Worm (Caenorhabditis elegans) whole organism, mixed stage, embryonic: Measurements from ENCODE around the gene srz-91.

ENCODE experiments used
- M03D4.4 ChIP-seq: sonication (generic microtip); optimal IDR thresholded peaks from 2 replicates; lab custom pipeline; 2017; ENCODE audit warnings: mild to moderate bottlenecking, missing genetic modification characterization, missing compliant biosample characterization
- bed-3 ChIP-seq: fragments of 200-800 bp; sonication (Bioruptor generic); optimal IDR thresholded peaks from 3 replicates; lab custom pipeline; 2018; ENCODE audit warnings: mild to moderate bottlenecking, missing genetic modification characterization, moderate library complexity, missing compliant biosample characterization
- blmp-1 ChIP-seq: fragments of 150-350 bp; optimal IDR thresholded peaks from 2 replicates; lab custom pipeline; 2014; ENCODE audit warnings: missing biosample characterization, missing genetic modification characterization
- ceh-39 ChIP-seq: fragments of 150-350 bp; optimal IDR thresholded peaks from 2 replicates; lab custom pipeline; 2014; ENCODE audit warnings: missing biosample characterization, missing genetic modification characterization
- ceh-43 ChIP-seq: fragments of 200-800 bp; sonication (Bioruptor generic); optimal IDR thresholded peaks from 2 replicates; lab custom pipeline; 2018; ENCODE audit warnings: mild to moderate bottlenecking, missing genetic modification characterization, moderate library complexity, missing compliant biosample characterization
- ceh-83 ChIP-seq: fragments of 200-800 bp; sonication (Bioruptor generic); optimal IDR thresholded peaks from 2 replicates; lab custom pipeline; 2018; ENCODE audit warnings: mild to moderate bottlenecking, missing genetic modification characterization, missing compliant biosample characterization
- ces-1 ChIP-seq: fragments of 150-350 bp; optimal IDR thresholded peaks from 2 replicates; lab custom pipeline; 2014; ENCODE audit warnings: missing biosample characterization, missing genetic modification reagents, missing genetic modification characterization
- cnd-1 ChIP-seq: fragments of 200-800 bp; sonication (Bioruptor generic); optimal IDR thresholded peaks from 2 replicates; lab custom pipeline; 2018; ENCODE audit warnings: mild to moderate bottlenecking, missing genetic modification characterization, missing compliant biosample characterization
- drap-1 ChIP-seq: fragments of 200-800 bp; sonication (Bioruptor generic); optimal IDR thresholded peaks from 3 replicates; lab custom pipeline; 2018; ENCODE audit warnings: mild to moderate bottlenecking, missing genetic modification characterization, missing compliant biosample characterization
- elt-1 ChIP-seq: sonication (generic microtip); optimal IDR thresholded peaks from 2 replicates; lab custom pipeline; 2017; ENCODE audit warnings: missing genetic modification characterization, mild to moderate bottlenecking, missing compliant biosample characterization, antibody characterized with exemption, moderate library complexity, borderline replicate concordance; ENCODE audit not compliant: insufficient read depth
- elt-3 ChIP-seq: fragments of 150-350 bp; optimal IDR thresholded peaks from 2 replicates; lab custom pipeline; 2014; ENCODE audit warnings: missing biosample characterization, missing genetic modification characterization
- flh-1 ChIP-seq: fragments of 200-800 bp; sonication (Bioruptor generic); optimal IDR thresholded peaks from 2 replicates; lab custom pipeline; 2018; ENCODE audit warnings: mild to moderate bottlenecking, missing genetic modification characterization, moderate library complexity, missing compliant biosample characterization
- hlh-1 ChIP-seq: fragments of 150-350 bp; optimal IDR thresholded peaks from 2 replicates; lab custom pipeline; 2014; ENCODE audit warnings: missing biosample characterization, missing genetic modification reagents, missing genetic modification characterization
- lin-13 ChIP-seq: fragments of 150-350 bp; optimal IDR thresholded peaks from 2 replicates; lab custom pipeline; 2014; ENCODE audit warnings: missing biosample characterization, missing genetic modification characterization
- lin-32 ChIP-seq: fragments of 200-800 bp; sonication (Bioruptor generic); optimal IDR thresholded peaks from 2 replicates; lab custom pipeline; 2018; ENCODE audit warnings: mild to moderate bottlenecking, missing genetic modification characterization, missing compliant biosample characterization
- lsy-2 ChIP-seq: fragments of 150-350 bp; optimal IDR thresholded peaks from 2 replicates; lab custom pipeline; 2014; ENCODE audit warnings: missing biosample characterization, missing genetic modification characterization
- mep-1 ChIP-seq: fragments of 150-350 bp; optimal IDR thresholded peaks from 2 replicates; lab custom pipeline; 2017; ENCODE audit warnings: missing biosample characterization, missing genetic modification reagents, missing genetic modification characterization, inconsistent platforms
- mls-2 ChIP-seq: sonication (generic microtip); optimal IDR thresholded peaks from 2 replicates; lab custom pipeline; 2016; ENCODE audit warnings: mild to moderate bottlenecking, missing genetic modification characterization, moderate library complexity, missing compliant biosample characterization
- nhr-12 ChIP-seq: fragments of 150-350 bp; optimal IDR thresholded peaks from 2 replicates; lab custom pipeline; 2014; ENCODE audit warnings: missing biosample characterization, missing genetic modification characterization
- nhr-2 ChIP-seq: fragments of 150-350 bp; optimal IDR thresholded peaks from 2 replicates; lab custom pipeline; 2014; ENCODE audit warnings: missing biosample characterization, missing genetic modification characterization
- nhr-237 ChIP-seq: fragments of 150-350 bp; optimal IDR thresholded peaks from 2 replicates; lab custom pipeline; 2014; ENCODE audit warnings: missing biosample characterization, missing genetic modification characterization
- nhr-28 ChIP-seq: fragments of 150-350 bp; optimal IDR thresholded peaks from 2 replicates; lab custom pipeline; 2014; ENCODE audit warnings: missing biosample characterization, missing genetic modification characterization
- nhr-76 ChIP-seq: sonication (generic microtip); optimal IDR thresholded peaks from 2 replicates; lab custom pipeline; 2017; ENCODE audit warnings: missing biosample characterization, missing genetic modification characterization
- pha-4 ChIP-seq: fragments of 150-350 bp; optimal IDR thresholded peaks from 2 replicates; lab custom pipeline; 2018; ENCODE audit warnings: missing biosample characterization, missing genetic modification reagents, missing genetic modification characterization
- sem-2 ChIP-seq: fragments of 200-800 bp; sonication (Bioruptor generic); optimal IDR thresholded peaks from 2 replicates; lab custom pipeline; 2018; ENCODE audit warnings: mild to moderate bottlenecking, missing genetic modification characterization, missing compliant biosample characterization
- snpc-4 ChIP-seq: fragments of 150-350 bp; optimal IDR thresholded peaks from 2 replicates; lab custom pipeline; 2014; ENCODE audit warnings: missing biosample characterization, missing genetic modification characterization
- sptf-1 ChIP-seq: sonication (generic microtip); optimal IDR thresholded peaks from 2 replicates; lab custom pipeline; 2017; ENCODE audit warnings: mild to moderate bottlenecking, missing genetic modification characterization, moderate library complexity, missing compliant biosample characterization
- tbx-8 ChIP-seq: fragments of 200-800 bp; sonication (Bioruptor generic); optimal IDR thresholded peaks from 2 replicates; lab custom pipeline; 2018; ENCODE audit warnings: mild to moderate bottlenecking, missing genetic modification characterization, moderate library complexity, missing compliant biosample characterization
- unc-120 ChIP-seq: sonication (generic microtip); optimal IDR thresholded peaks from 2 replicates; lab custom pipeline; 2017; ENCODE audit warnings: missing genetic modification characterization, missing compliant biosample characterization; ENCODE audit not compliant: poor library complexity, severe bottlenecking
- unc-39 ChIP-seq: fragments of 150-350 bp; optimal IDR thresholded peaks from 2 replicates; lab custom pipeline; 2014; ENCODE audit warnings: missing biosample characterization, missing genetic modification characterization
- unc-62 ChIP-seq: fragments of 150-350 bp; optimal IDR thresholded peaks from 2 replicates; lab custom pipeline; 2014; ENCODE audit warnings: missing biosample characterization, missing genetic modification reagents, missing genetic modification characterization
- zip-8 ChIP-seq: fragments of 150-350 bp; optimal IDR thresholded peaks from 2 replicates; lab custom pipeline; 2014; ENCODE audit warnings: missing biosample characterization, missing genetic modification characterization

srz-91 gene

DNA sequence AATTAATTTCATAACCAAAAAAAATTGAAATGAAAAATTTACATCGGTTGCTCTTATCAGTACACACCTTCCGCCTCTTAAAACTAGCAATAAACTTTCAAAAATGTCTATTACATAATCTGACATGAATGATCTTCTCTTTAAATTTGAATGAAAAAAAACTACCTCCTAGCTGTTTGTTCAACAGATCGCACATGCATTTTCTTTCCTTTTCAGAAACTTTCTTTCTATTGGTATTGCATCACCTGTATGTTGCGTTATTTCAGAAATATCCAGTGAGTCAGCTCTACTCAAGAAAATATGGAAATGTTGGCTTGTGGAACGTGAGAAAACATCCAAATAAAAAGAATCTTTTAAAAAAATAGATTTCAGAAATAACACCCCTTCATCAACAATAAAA is 15.3 kb downstream of the srz-91 start, which contains the start of gene F57G4.1:
Gene F57G4.1 (plus strand): TSS at position 301 of the 400 bp plus-strand sequence.
- no peak for TF ChIP-seq drap-1
- TF ChIP-seq elt-3 (tag; lab: Kevin White, UChicago), result no peak
- no peak for TF ChIP-seq ceh-83 (GFP tag; lab: Kevin White, UChicago)
- no peak for TF ChIP-seq cnd-1
- TF ChIP-seq mep-1 (tag; lab: Kevin White, UChicago), result no peak
- TF ChIP-seq zip-8, result no peak
- TF ChIP-seq unc-120 (tag; lab: Kevin White, UChicago), result no peak
- TF ChIP-seq bed-3 (GFP tag; lab: Kevin White, UChicago), result no peak
- no peak for TF ChIP-seq blmp-1
- TF ChIP-seq ces-1 (GFP tag; lab: Kevin White, UChicago), result no peak
- TF ChIP-seq mls-2 (tag; lab: Kevin White, UChicago), result no peak
- TF ChIP-seq lin-13, result no peak
- TF ChIP-seq snpc-4, result no peak
- no peak for TF ChIP-seq hlh-1
- no peak for TF ChIP-seq flh-1 (GFP tag; lab: Kevin White, UChicago)
- no peak for TF ChIP-seq pha-4 (tag; lab: Kevin White, UChicago)
- TF ChIP-seq lin-32 (GFP tag; lab: Kevin White, UChicago), result no peak
- TF ChIP-seq sem-2, result no peak
- no peak for TF ChIP-seq unc-62 (GFP tag; lab: Kevin White, UChicago)

DNA sequence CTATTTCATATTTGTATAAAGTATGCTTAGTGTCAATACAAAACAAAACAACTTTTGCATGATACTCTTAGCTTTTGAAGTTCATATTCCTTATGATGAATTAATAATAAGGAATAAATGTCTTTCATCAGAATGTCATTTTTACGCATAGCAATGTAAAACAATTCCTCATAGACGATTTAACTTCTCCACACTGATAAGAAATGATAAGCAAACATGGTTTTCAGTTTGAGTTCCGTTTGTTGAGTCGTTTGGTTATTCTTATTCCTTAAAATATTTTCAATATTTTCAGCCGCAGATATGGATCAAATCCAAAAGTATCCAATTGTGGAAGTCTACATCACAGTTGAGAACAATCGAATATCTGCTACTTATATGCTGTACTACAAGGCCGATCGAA is 17.0 kb downstream of the srz-91 start, which contains the start of gene F57G4.11:
Gene F57G4.11 (plus strand): TSS at position 301 of the 400 bp plus-strand sequence.
- TF ChIP-seq nhr-76 (tag; lab: Kevin White, UChicago), result no peak
- no peak for TF ChIP-seq ceh-83 (GFP tag; lab: Kevin White, UChicago)
- TF ChIP-seq nhr-12 (tag; lab: Kevin White, UChicago), result no peak
- no peak for TF ChIP-seq lin-13
- TF ChIP-seq nhr-2 (tag; lab: Kevin White, UChicago), result no peak
- TF ChIP-seq unc-39, result no peak
- TF ChIP-seq tbx-8 (GFP tag; lab: Kevin White, UChicago), result no peak
- no peak for TF ChIP-seq ceh-43 (GFP tag; lab: Kevin White, UChicago)
- TF ChIP-seq ceh-39 (tag; lab: Kevin White, UChicago), result no peak
- TF ChIP-seq hlh-1, result no peak
- TF ChIP-seq sptf-1 (tag; lab: Kevin White, UChicago), result no peak
- TF ChIP-seq mep-1 (tag; lab: Kevin White, UChicago), result no peak
- TF ChIP-seq flh-1 (GFP tag; lab: Kevin White, UChicago), result no peak
- TF ChIP-seq elt-1 (tag; lab: Kevin White, UChicago), result no peak
- no peak for TF ChIP-seq mls-2 (tag; lab: Kevin White, UChicago)
- no peak for TF ChIP-seq drap-1
- TF ChIP-seq bed-3 (GFP tag; lab: Kevin White, UChicago), result no peak
- no peak for TF ChIP-seq unc-120 (tag; lab: Kevin White, UChicago)
- TF ChIP-seq nhr-28 (tag; lab: Kevin White, UChicago), result no peak
- no peak for TF ChIP-seq nhr-237

DNA sequence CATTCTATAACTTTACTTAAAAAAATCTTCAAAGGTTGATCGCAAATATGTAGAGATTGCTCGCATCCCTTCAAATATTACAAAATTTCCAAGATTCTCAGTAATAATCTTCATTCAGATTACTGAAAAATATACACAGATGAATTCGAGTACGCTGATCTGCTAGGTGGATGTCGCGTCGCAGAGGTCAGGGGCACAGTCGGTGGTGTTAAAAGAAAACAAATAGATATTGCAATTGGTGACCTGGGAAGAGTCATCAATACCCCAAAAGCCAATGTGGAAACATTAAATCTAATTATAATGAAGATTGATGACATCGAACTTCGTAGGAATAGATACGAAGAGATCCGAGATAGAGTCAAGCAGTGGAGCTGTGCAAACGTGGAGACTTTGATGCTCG is 20.7 kb downstream of the srz-91 start, which contains the start of gene F57G4.10:
Gene F57G4.10 (plus strand): TSS at position 301 of the 400 bp plus-strand sequence.
- TF ChIP-seq M03D4.4 (no peak), snpc-4 (no peak), unc-62 (GFP tag; lab: Kevin White, UChicago) (no peak), ceh-83 (GFP tag; lab: Kevin White, UChicago) (no peak), zip-8 (no peak), pha-4 (tag; lab: Kevin White, UChicago) (no peak), lin-13 (no peak), nhr-76 (tag; lab: Kevin White, UChicago) (no peak), lin-32 (GFP tag; lab: Kevin White, UChicago) (no peak), nhr-28 (tag; lab: Kevin White, UChicago) (no peak), flh-1 (GFP tag; lab: Kevin White, UChicago) (no peak), nhr-12 (tag; lab: Kevin White, UChicago) (no peak)

DNA sequence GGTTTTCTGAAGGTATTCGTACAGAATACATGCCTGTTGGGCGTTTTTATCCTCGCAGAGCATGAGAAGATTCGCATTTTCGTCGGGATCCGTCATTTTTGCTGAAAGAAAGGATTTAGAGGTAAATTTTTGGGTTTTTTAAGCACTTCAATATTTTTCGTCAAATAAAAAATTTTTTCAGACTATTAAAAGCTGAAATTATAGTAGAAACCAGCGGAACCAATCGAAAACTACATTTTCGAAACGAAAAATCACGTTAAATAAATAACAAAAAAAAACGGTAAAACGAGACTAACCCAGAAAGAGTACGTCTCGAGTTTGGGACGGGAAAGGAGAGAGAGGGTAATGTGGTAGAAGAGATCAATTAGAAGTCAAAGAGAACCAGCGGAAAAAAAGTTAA is 42.5 kb downstream of the srz-91 start, which contains the start of gene fbxa-192:
Gene fbxa-192 (minus strand): TSS at position 101 of the 400 bp plus-strand sequence.
- TF ChIP-seq mep-1 (tag; lab: Kevin White, UChicago) (no peak), bed-3 (GFP tag; lab: Kevin White, UChicago) (no peak), nhr-28 (tag; lab: Kevin White, UChicago) (no peak), ceh-39 (tag; lab: Kevin White, UChicago) (no peak), lsy-2 (tag; lab: Kevin White, UChicago) (no peak), lin-32 (GFP tag; lab: Kevin White, UChicago) (no peak), drap-1 (no peak), elt-3 (tag; lab: Kevin White, UChicago) (no peak), zip-8 (no peak), blmp-1 (no peak), snpc-4 (no peak), unc-39 (no peak)
- TF ChIP-seq, all 35 proteins: peak for 0
